Fruit fly (Drosophila melanogaster): ENCODE data around the gene tst.

The tst gene

dm6 chr3R:23773610-23774364 lies 1.1 kb upstream of the tst start, which contains the start of gene CG10208:
CG10208 (minus strand) TSS chr3R:23774127.
- no peak for TF ChIP-seq Rel (GFP tag; optimal IDR thresholded peaks at IDR 0.05)
- TF ChIP-seq Rel (tag; optimal IDR thresholded peaks at IDR 0.05): peak; percentile 47
- TF ChIP-seq Mio (GFP tag; optimal IDR thresholded peaks at IDR 0.05): no peak
- no peak for TF ChIP-seq Sp1 (GFP tag; optimal IDR thresholded peaks at IDR 0.05)
- no peak for TF ChIP-seq br (GFP tag; optimal IDR thresholded peaks at IDR 0.05)
- peak; percentile 3 for TF ChIP-seq h (GFP tag; optimal IDR thresholded peaks at IDR 0.05)
- TF ChIP-seq Hr83 (GFP tag; optimal IDR thresholded peaks at IDR 0.05; ENCODE audit: poor library complexity, severe bottlenecking): peak; percentile 7

dm6 chr3R:23767417-23767853 lies 5.2 kb downstream of the tst start, which contains the start of the genes CG10214 and CG10375:
CG10214 (minus strand) TSS chr3R:23767488.
CG10375 (plus strand) TSS chr3R:23767712.
- TF ChIP-seq Dfd (GFP tag; optimal IDR thresholded peaks at IDR 0.05) (no peak), dmrt93B (GFP tag; optimal IDR thresholded peaks at IDR 0.05) (peak; percentile 26), N (GFP tag; optimal IDR thresholded peaks at IDR 0.05) (no peak), psq (GFP tag; optimal IDR thresholded peaks at IDR 0.05) (peak; percentile 51), Sp1 (GFP tag; optimal IDR thresholded peaks at IDR 0.05) (peak; percentile 71), br (GFP tag; optimal IDR thresholded peaks at IDR 0.05) (peak; percentile 66), sage (GFP tag; optimal IDR thresholded peaks at IDR 0.05) (no peak), pan (optimal IDR thresholded peaks at IDR 0.05) (no peak), Abd-B (GFP tag; optimal IDR thresholded peaks at IDR 0.05) (no peak), Dif (GFP tag; optimal IDR thresholded peaks at IDR 0.05; ENCODE audit: partially characterized antibody) (no peak), usp (GFP tag; optimal IDR thresholded peaks at IDR 0.05) (no peak), Vsx2 (GFP tag; optimal IDR thresholded peaks at IDR 0.05; ENCODE audit: partially characterized antibody) (no peak), dl (GFP tag; optimal IDR thresholded peaks at IDR 0.05; ENCODE audit: insufficient read depth in 1 of 2, partially characterized antibody in 2 of 2) (no peak), woc (GFP tag; optimal IDR thresholded peaks at IDR 0.05) (peak; percentile 53), HLH106 (tag; optimal IDR thresholded peaks at IDR 0.05) (peak; percentile 68), lola (GFP tag; optimal IDR thresholded peaks at IDR 0.05) (no peak), Hr83 (GFP tag; optimal IDR thresholded peaks at IDR 0.05; ENCODE audit: poor library complexity, severe bottlenecking) (peak; percentile 72), fru (GFP tag; optimal IDR thresholded peaks at IDR 0.05) (peak; percentile 75), OdsH (GFP tag; optimal IDR thresholded peaks at IDR 0.05) (peak; percentile 68), foxo (GFP tag; optimal IDR thresholded peaks at IDR 0.05) (peak in 1 of 2 experiments; percentile 86), CG9705 (GFP tag; optimal IDR thresholded peaks at IDR 0.05) (peak; percentile 51), jim (GFP tag; optimal IDR thresholded peaks at IDR 0.05) (no peak), Rel (GFP tag; optimal IDR thresholded peaks at IDR 0.05) (no peak), Rel (tag; optimal IDR thresholded peaks at IDR 0.05) (peak; percentile 95), CrebA (GFP tag; optimal IDR thresholded peaks at IDR 0.05; ENCODE audit: borderline replicate concordance) (no peak), ey (GFP tag; optimal IDR thresholded peaks at IDR 0.05) (peak; percentile 79), Hr78 (GFP tag; optimal IDR thresholded peaks at IDR 0.05) (no peak), Mio (GFP tag; optimal IDR thresholded peaks at IDR 0.05) (peak; percentile 21), GATAd (GFP tag; optimal IDR thresholded peaks at IDR 0.05) (peak; percentile 22), sv (GFP tag; optimal IDR thresholded peaks at IDR 0.05) (peak; percentile 75), brk (GFP tag; optimal IDR thresholded peaks at IDR 0.05) (no peak), Jra (GFP tag; optimal IDR thresholded peaks at IDR 0.05) (peak; percentile 67), Hnf4 (GFP tag; optimal IDR thresholded peaks at IDR 0.05) (no peak), dsf (GFP tag; optimal IDR thresholded peaks at IDR 0.05; ENCODE audit: borderline replicate concordance) (no peak), tai (GFP tag; optimal IDR thresholded peaks at IDR 0.05) (no peak), CG32264 (GFP tag; optimal IDR thresholded peaks at IDR 0.05) (peak; percentile 59), rgr (GFP tag; optimal IDR thresholded peaks at IDR 0.05) (peak; percentile 86), h (GFP tag; optimal IDR thresholded peaks at IDR 0.05) (peak; percentile 82), Myc (optimal IDR thresholded peaks at IDR 0.05) (peak; percentile 62)

Data from whole organism, wandering third instar larva.